Worm (Caenorhabditis elegans) whole organism, L1 larva: ENCODE data around the gene srbc-62.

Experiments used
- ceh-82 ChIP-seq, 3 experiments: fragments of 150-350 bp in 1 of 3; sonication (generic microtip) in 2 of 3; optimal IDR thresholded peaks; 2 replicates each; lab custom pipeline; 2014 to 2017; ENCODE audit warnings: missing biosample characterization in 3 of 3, missing genetic modification characterization in 3 of 3
- unc-30 ChIP-seq: sonication (generic microtip); optimal IDR thresholded peaks from 2 replicates; lab custom pipeline; 2017; ENCODE audit warnings: missing biosample characterization, missing genetic modification characterization
- xbp-1 ChIP-seq: sonication (generic microtip); optimal IDR thresholded peaks from 2 replicates; lab custom pipeline; 2016; ENCODE audit warnings: missing genetic modification characterization, missing compliant biosample characterization

ce11 chrV:17192238-17192637, 25.6 kb upstream of the srbc-62 start, which contains the start of gene srz-47:
- TF ChIP-seq xbp-1 (no peak), unc-30 (tag; lab: Kevin White, UChicago) (no peak), ceh-82 (tag; optimal IDR thresholded peaks at IDR 0.05; lab: Kevin White, UChicago) (no peak)
